Fruit fly (Drosophila melanogaster) whole organism, prepupa: ENCODE results near the gene Sil1.

Source experiments
- Blimp-1 ChIP-seq: fragments of 200-800 bp; sonication (Bioruptor generic); optimal IDR thresholded peaks from 3 replicates; lab custom pipeline; 2017; ENCODE audit warnings: missing biosample characterization, missing genetic modification characterization, mild to moderate bottlenecking, moderate library complexity, missing genetic modification reagents
- CG10631 ChIP-seq: fragments of 200-800 bp; sonication (Bioruptor generic); optimal IDR thresholded peaks from 2 replicates; lab custom pipeline; 2016; ENCODE audit warnings: missing biosample characterization, missing genetic modification characterization
- CG10669 ChIP-seq: fragments of 200-800 bp; sonication (Bioruptor generic); optimal IDR thresholded peaks from 3 replicates; lab custom pipeline; 2018; ENCODE audit warnings: missing biosample characterization, mild to moderate bottlenecking, missing genetic modification characterization, moderate library complexity
- CG11762 ChIP-seq: fragments of 200-800 bp; sonication (Bioruptor generic); optimal IDR thresholded peaks from 3 replicates; lab custom pipeline; 2016; ENCODE audit warnings: missing biosample characterization, missing genetic modification characterization; ENCODE audit not compliant: insufficient read depth
- CG11902 ChIP-seq: fragments of 200-800 bp; sonication (Bioruptor generic); optimal IDR thresholded peaks from 3 replicates; lab custom pipeline; 2016; ENCODE audit warnings: missing biosample characterization, missing genetic modification characterization
- CG15336 ChIP-seq: fragments of 200-800 bp; sonication (Bioruptor generic); IDR thresholded peaks from 2 replicates; pipeline ENCODE4 v1.3.6; 2022; ENCODE audit warnings: missing biosample characterization, missing genetic modification characterization
- CG16779 ChIP-seq: fragments of 200-800 bp; sonication (Bioruptor generic); optimal IDR thresholded peaks from 3 replicates; lab custom pipeline; 2017; ENCODE audit warnings: missing biosample characterization, mild to moderate bottlenecking, missing genetic modification characterization
- CG3032 ChIP-seq: fragments of 200-800 bp; optimal IDR thresholded peaks from 2 replicates; lab custom pipeline; 2019; ENCODE audit warnings: missing biosample characterization, mild to moderate bottlenecking, missing genetic modification characterization, moderate library complexity
- CG32006 ChIP-seq: fragments of 200-800 bp; sonication (Bioruptor generic); optimal IDR thresholded peaks from 3 replicates; lab custom pipeline; 2017; ENCODE audit warnings: missing biosample characterization, mild to moderate bottlenecking, missing genetic modification characterization
- CG34406 ChIP-seq: fragments of 200-800 bp; sonication (Bioruptor generic); optimal IDR thresholded peaks from 3 replicates; lab custom pipeline; 2016; ENCODE audit warnings: missing biosample characterization, missing genetic modification characterization
- CG3919 ChIP-seq: fragments of 200-800 bp; sonication (Bioruptor generic); optimal IDR thresholded peaks from 3 replicates; lab custom pipeline; 2016; ENCODE audit warnings: missing biosample characterization, missing genetic modification characterization
- CG4318 ChIP-seq: fragments of 200-800 bp; sonication (Bioruptor generic); optimal IDR thresholded peaks from 3 replicates; lab custom pipeline; 2017; ENCODE audit warnings: missing biosample characterization, mild to moderate bottlenecking, missing genetic modification characterization
- CG6808 ChIP-seq: fragments of 200-800 bp; sonication (Bioruptor generic); optimal IDR thresholded peaks from 3 replicates; lab custom pipeline; 2017; ENCODE audit warnings: missing biosample characterization, missing genetic modification characterization, mild to moderate bottlenecking, moderate library complexity, missing genetic modification reagents
- CG6854 ChIP-seq: fragments of 200-800 bp; sonication (Bioruptor generic); optimal IDR thresholded peaks from 2 replicates; lab custom pipeline; 2017; ENCODE audit warnings: missing biosample characterization, mild to moderate bottlenecking, missing genetic modification characterization
- CG7368 ChIP-seq: fragments of 200-800 bp; sonication (Bioruptor generic); optimal IDR thresholded peaks from 3 replicates; lab custom pipeline; 2016; ENCODE audit warnings: missing biosample characterization, missing genetic modification characterization
- CG8119 ChIP-seq: fragments of 200-800 bp; sonication (Bioruptor generic); IDR thresholded peaks from 3 replicates; pipeline ENCODE4 v1.3.6; 2022; ENCODE audit warnings: missing biosample characterization, missing genetic modification characterization
- CG8319 ChIP-seq: fragments of 200-800 bp; sonication (Bioruptor generic); optimal IDR thresholded peaks from 3 replicates; lab custom pipeline; 2016; ENCODE audit warnings: missing biosample characterization, missing genetic modification characterization
- CG8632 ChIP-seq: fragments of 200-800 bp; sonication (Bioruptor generic); optimal IDR thresholded peaks from 3 replicates; lab custom pipeline; 2016; ENCODE audit warnings: missing biosample characterization, missing genetic modification characterization
- CG9139 ChIP-seq: fragments of 200-800 bp; sonication (Bioruptor generic); optimal IDR thresholded peaks from 3 replicates; lab custom pipeline; 2017; ENCODE audit warnings: missing biosample characterization, mild to moderate bottlenecking, missing genetic modification characterization
- Eip78C ChIP-seq: fragments of 200-800 bp; sonication (Bioruptor generic); peaks from one replicate; lab custom pipeline; 2016; ENCODE audit warnings: missing biosample characterization, missing genetic modification characterization
- Ets21C ChIP-seq: fragments of 200-800 bp; sonication (Bioruptor generic); optimal IDR thresholded peaks from 3 replicates; lab custom pipeline; 2016; ENCODE audit warnings: missing biosample characterization, missing genetic modification characterization
- Ets96B ChIP-seq: fragments of 200-800 bp; optimal IDR thresholded peaks from 2 replicates; lab custom pipeline; 2019; ENCODE audit warnings: missing biosample characterization, mild to moderate bottlenecking, missing genetic modification characterization, moderate library complexity
- Hr38 ChIP-seq: sonication (Bioruptor generic); optimal IDR thresholded peaks from 2 replicates; lab custom pipeline; 2016; ENCODE audit warnings: missing biosample characterization, missing genetic modification characterization
- Hr39 ChIP-seq: fragments of 200-800 bp; sonication (Bioruptor generic); optimal IDR thresholded peaks from 2 replicates; lab custom pipeline; 2016; ENCODE audit warnings: missing biosample characterization, missing genetic modification characterization
- Hr4 ChIP-seq: fragments of 200-800 bp; sonication (Bioruptor generic); optimal IDR thresholded peaks from 3 replicates; lab custom pipeline; 2016; ENCODE audit warnings: missing biosample characterization, missing genetic modification characterization
- Met ChIP-seq: fragments of 200-800 bp; sonication (Bioruptor generic); optimal IDR thresholded peaks from 3 replicates; lab custom pipeline; 2016; ENCODE audit warnings: missing biosample characterization, missing genetic modification characterization
- OdsH ChIP-seq: fragments of 200-800 bp; sonication (Bioruptor generic); optimal IDR thresholded peaks from 3 replicates; lab custom pipeline; 2016; ENCODE audit warnings: missing biosample characterization, missing genetic modification characterization
- Smox ChIP-seq: fragments of 200-800 bp; sonication (Bioruptor generic); optimal IDR thresholded peaks from 3 replicates; lab custom pipeline; 2016; ENCODE audit warnings: missing biosample characterization, missing genetic modification characterization
- Sox102F ChIP-seq: fragments of 200-800 bp; sonication (Bioruptor generic); optimal IDR thresholded peaks from 2 replicates; lab custom pipeline; 2016; ENCODE audit warnings: missing biosample characterization, mild to moderate bottlenecking, missing genetic modification characterization
- Sox14 ChIP-seq: fragments of 200-800 bp; sonication (Bioruptor generic); optimal IDR thresholded peaks from 3 replicates; lab custom pipeline; 2016; ENCODE audit warnings: missing biosample characterization, missing genetic modification characterization
- achi ChIP-seq: fragments of 200-800 bp; sonication (Bioruptor generic); optimal IDR thresholded peaks from 3 replicates; lab custom pipeline; 2016; ENCODE audit warnings: missing biosample characterization, missing genetic modification characterization
- cyc ChIP-seq: fragments of 200-800 bp; sonication (Bioruptor generic); optimal IDR thresholded peaks from 3 replicates; lab custom pipeline; 2016; ENCODE audit warnings: missing biosample characterization, missing genetic modification characterization
- dac ChIP-seq: fragments of 200-800 bp; sonication (Bioruptor generic); optimal IDR thresholded peaks from 2 replicates; lab custom pipeline; 2017; ENCODE audit warnings: missing biosample characterization, mild to moderate bottlenecking, missing genetic modification characterization
- dsx ChIP-seq: fragments of 200-800 bp; optimal IDR thresholded peaks from 3 replicates; lab custom pipeline; 2019; ENCODE audit warnings: missing biosample characterization, mild to moderate bottlenecking, missing genetic modification characterization, moderate library complexity; ENCODE audit not compliant: poor library complexity, severe bottlenecking
- esn ChIP-seq: fragments of 200-800 bp; sonication (Bioruptor generic); optimal IDR thresholded peaks from 2 replicates; lab custom pipeline; 2016; ENCODE audit warnings: missing biosample characterization, mild to moderate bottlenecking, missing genetic modification characterization, moderate library complexity
- fd59A ChIP-seq: fragments of 200-800 bp; sonication (Bioruptor generic); optimal IDR thresholded peaks from 2 replicates; lab custom pipeline; 2017; ENCODE audit warnings: missing biosample characterization, mild to moderate bottlenecking, missing genetic modification characterization, missing genetic modification reagents
- fd85E ChIP-seq: fragments of 200-800 bp; sonication (Bioruptor generic); optimal IDR thresholded peaks from 3 replicates; lab custom pipeline; 2016; ENCODE audit warnings: missing biosample characterization, missing genetic modification characterization
- fkh ChIP-seq: fragments of 200-800 bp; sonication (Bioruptor generic); optimal IDR thresholded peaks from 3 replicates; lab custom pipeline; 2017; ENCODE audit warnings: missing biosample characterization, mild to moderate bottlenecking, missing genetic modification characterization, moderate library complexity
- lz ChIP-seq: fragments of 200-800 bp; sonication (Bioruptor generic); optimal IDR thresholded peaks from 3 replicates; lab custom pipeline; 2016; ENCODE audit warnings: missing biosample characterization, missing genetic modification characterization
- net ChIP-seq: fragments of 200-800 bp; sonication (Bioruptor generic); optimal IDR thresholded peaks from 3 replicates; lab custom pipeline; 2016; ENCODE audit warnings: missing biosample characterization, missing genetic modification characterization
- salr ChIP-seq, 2 experiments: fragments of 200-800 bp; sonication (Bioruptor generic); optimal IDR thresholded peaks; 3 replicates each; lab custom pipeline; 2016 to 2018; ENCODE audit warnings: missing biosample characterization in 2 of 2, missing genetic modification characterization in 2 of 2, mild to moderate bottlenecking in 1 of 2
- spab ChIP-seq: fragments of 200-800 bp; sonication (Bioruptor generic); optimal IDR thresholded peaks from 2 replicates; lab custom pipeline; 2017; ENCODE audit warnings: missing biosample characterization, mild to moderate bottlenecking, missing genetic modification characterization, missing genetic modification reagents
- ss ChIP-seq, 2 experiments: fragments of 200-800 bp; sonication (Bioruptor generic); optimal IDR thresholded peaks; 2 replicates in 1 of 2; 3 replicates in 1 of 2; lab custom pipeline; 2017 to 2018; ENCODE audit warnings: mild to moderate bottlenecking in 2 of 2, missing biosample characterization in 2 of 2, missing genetic modification characterization in 2 of 2, moderate library complexity in 1 of 2
- svp ChIP-seq: fragments of 200-800 bp; sonication (Bioruptor generic); peaks from one replicate; lab custom pipeline; 2016; ENCODE audit warnings: missing biosample characterization, missing genetic modification characterization
- vri ChIP-seq: fragments of 200-800 bp; sonication (Bioruptor generic); optimal IDR thresholded peaks from 3 replicates; lab custom pipeline; 2016; ENCODE audit warnings: missing biosample characterization, mild to moderate bottlenecking, missing genetic modification characterization

Gene Sil1

dm6 chr3R:25237314-25237713 lies 2.0 kb upstream of the Sil1 start, which contains the start of gene Jhbp7:
Gene Jhbp7 (plus strand): TSS chr3R:25237614.
- TF ChIP-seq dsx (peak; percentile 8), ss (GFP tag; optimal IDR thresholded peaks at IDR 0.05; lab: Kevin White, UChicago) (peak in 1 of 2 experiments; percentile 0), CG10631 (no peak)

DNA sequence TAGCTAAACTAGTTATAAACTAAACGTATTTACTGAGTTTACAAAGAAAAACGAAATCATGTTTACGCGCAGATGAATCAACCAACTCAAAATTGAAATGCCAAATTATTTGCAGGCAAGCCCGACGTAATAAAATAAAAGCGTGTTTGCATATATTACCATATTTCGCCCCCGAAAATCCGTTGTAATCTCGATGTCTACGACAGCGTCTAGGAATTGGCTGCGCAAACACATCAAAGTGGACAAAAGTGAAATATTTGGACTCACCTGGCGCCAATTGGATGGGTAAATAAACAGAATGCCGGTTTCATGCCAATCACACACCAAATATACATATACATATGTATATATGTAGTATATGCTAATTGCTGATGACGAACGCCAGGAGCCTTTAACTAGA lies 792 bp upstream of the Sil1 start:
- TF ChIP-seq fkh (GFP tag; lab: Kevin White, UChicago) (peak; percentile 56), Eip78C (peak; percentile 16), CG8119 (GFP tag; lab: Robert Waterston, UW) (no peak)

DNA sequence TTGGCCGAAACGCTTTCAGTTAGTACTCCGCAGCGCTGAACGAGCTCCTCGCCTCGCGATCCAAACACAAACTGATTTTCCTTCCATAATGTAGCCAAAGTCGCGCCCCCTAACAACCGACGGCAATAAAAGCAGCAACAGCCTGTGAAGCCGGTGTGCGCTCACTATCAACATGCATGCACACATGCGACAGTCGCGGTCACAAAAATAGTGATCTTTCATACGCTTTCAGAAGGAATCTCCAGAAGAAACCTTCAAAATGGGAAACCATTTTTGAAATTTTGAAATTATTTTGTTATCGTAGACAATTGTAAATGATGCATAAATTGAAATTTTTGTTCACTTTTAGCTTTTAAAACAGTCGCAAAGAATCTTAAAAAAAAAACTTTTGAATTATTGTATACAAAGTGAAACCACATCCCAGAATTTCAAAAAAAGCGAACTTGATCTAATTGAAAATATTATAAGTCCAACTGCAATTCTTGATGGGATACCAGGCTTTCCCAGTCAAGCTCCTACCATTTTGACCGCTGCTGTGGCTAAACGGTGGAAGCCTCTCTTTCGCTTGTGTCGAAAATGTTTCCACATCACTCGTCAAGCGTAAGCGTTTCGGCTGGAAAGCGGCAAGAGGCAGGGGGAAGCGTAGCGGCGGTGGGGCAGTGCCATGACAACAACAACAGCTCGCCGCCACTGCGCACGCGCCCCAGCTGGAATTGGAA lies 2.9 kb downstream of the Sil1 start, which contains the start of gene Cad96Cb:
TSS of gene Cad96Cb (minus strand) at position 51 of the 719 bp plus-strand sequence.
- TF ChIP-seq Met (GFP tag; lab: Kevin White, UChicago) (peak; percentile 95), Hr4 (GFP tag; lab: Kevin White, UChicago) (peak; percentile 96), fd85E (peak; percentile 57), CG11902 (GFP tag; lab: Kevin White, UChicago) (peak; percentile 85), esn (GFP tag; lab: Kevin White, UChicago) (peak; percentile 95), CG7368 (GFP tag; lab: Kevin White, UChicago) (peak; percentile 80), Smox (peak; percentile 91), CG15336 (GFP tag; lab: Robert Waterston, UW) (peak; percentile 90), fkh (GFP tag; lab: Kevin White, UChicago) (no peak), Sox14 (GFP tag; lab: Kevin White, UChicago) (peak; percentile 94), salr (GFP tag; optimal IDR thresholded peaks at IDR 0.05; lab: Kevin White, UChicago) (peak; percentile 57 to 98), CG6808 (peak; percentile 93), Hr39 (peak; percentile 92), CG3032 (tag; lab: Kevin White, UChicago) (peak; percentile 90), fd59A (peak; percentile 89), Ets21C (GFP tag; lab: Kevin White, UChicago) (peak; percentile 86), svp (GFP tag; lab: Kevin White, UChicago) (peak; percentile 98), dac (GFP tag; lab: Kevin White, UChicago) (peak; percentile 91), CG11762 (GFP tag; lab: Kevin White, UChicago) (peak; percentile 93), Eip78C (peak; percentile 99), spab (GFP tag; lab: Kevin White, UChicago) (peak; percentile 93), OdsH (GFP tag; lab: Kevin White, UChicago) (peak; percentile 93), CG8632 (GFP tag; lab: Kevin White, UChicago) (peak; percentile 89), CG8319 (peak; percentile 89), ss (GFP tag; optimal IDR thresholded peaks at IDR 0.05; lab: Kevin White, UChicago) (peak; percentile 92), vri (GFP tag; lab: Kevin White, UChicago) (peak; percentile 79), Ets96B (tag; lab: Kevin White, UChicago) (peak; percentile 83), CG3919 (GFP tag; lab: Kevin White, UChicago) (peak; percentile 95), CG10669 (GFP tag; lab: Kevin White, UChicago) (peak; percentile 89), achi (GFP tag; lab: Kevin White, UChicago) (peak; percentile 93), lz (GFP tag; lab: Kevin White, UChicago) (peak; percentile 92), CG6854 (GFP tag; lab: Kevin White, UChicago) (peak; percentile 87), CG8119 (GFP tag; lab: Robert Waterston, UW) (peak; percentile 94), CG34406 (GFP tag; lab: Kevin White, UChicago) (peak; percentile 89), dsx (peak; percentile 80), net (GFP tag; lab: Kevin White, UChicago) (peak; percentile 94), CG32006 (GFP tag; lab: Kevin White, UChicago) (peak; percentile 98), Hr38 (GFP tag; lab: Kevin White, UChicago) (peak; percentile 12), Sox102F (GFP tag; lab: Kevin White, UChicago) (peak; percentile 92), Blimp-1 (peak; percentile 76), CG4318 (GFP tag; lab: Kevin White, UChicago) (peak; percentile 95), CG9139 (GFP tag; lab: Kevin White, UChicago) (peak; percentile 79), CG16779 (tag; lab: Kevin White, UChicago) (peak; percentile 92), cyc (GFP tag; lab: Kevin White, UChicago) (peak; percentile 93)
